Worm (Caenorhabditis elegans): ENCODE results near the gene cdh-8.

The cdh-8 gene

ce11 chrIV:300307-300706 lies 39.3 kb upstream of the cdh-8 start:
- no peak for TF ChIP-seq ham-2 (GFP tag; optimal IDR thresholded peaks at IDR 0.05)
- TF ChIP-seq sptf-1 (tag; optimal IDR thresholded peaks at IDR 0.05): no peak
- no peak for TF ChIP-seq ztf-11 (tag; optimal IDR thresholded peaks at IDR 0.05)
- TF ChIP-seq elt-1 (tag; optimal IDR thresholded peaks at IDR 0.05; ENCODE audit: borderline replicate concordance, insufficient read depth): no peak
- no peak for TF ChIP-seq zip-8 (tag; optimal IDR thresholded peaks at IDR 0.05)
- no peak for TF ChIP-seq lsy-2 (tag; optimal IDR thresholded peaks at IDR 0.05)
- TF ChIP-seq snpc-4 (tag; optimal IDR thresholded peaks at IDR 0.05): no peak
- no peak for TF ChIP-seq cnd-1 (tag; optimal IDR thresholded peaks at IDR 0.05)

- peak; percentile 3 for TF ChIP-seq elt-3 (tag; optimal IDR thresholded peaks at IDR 0.05)
- no peak for TF ChIP-seq mep-1 (tag; optimal IDR thresholded peaks at IDR 0.05)
These were observed 36.9 kb upstream of the cdh-8 start for ce11 chrIV:302743-303142.

DNA sequence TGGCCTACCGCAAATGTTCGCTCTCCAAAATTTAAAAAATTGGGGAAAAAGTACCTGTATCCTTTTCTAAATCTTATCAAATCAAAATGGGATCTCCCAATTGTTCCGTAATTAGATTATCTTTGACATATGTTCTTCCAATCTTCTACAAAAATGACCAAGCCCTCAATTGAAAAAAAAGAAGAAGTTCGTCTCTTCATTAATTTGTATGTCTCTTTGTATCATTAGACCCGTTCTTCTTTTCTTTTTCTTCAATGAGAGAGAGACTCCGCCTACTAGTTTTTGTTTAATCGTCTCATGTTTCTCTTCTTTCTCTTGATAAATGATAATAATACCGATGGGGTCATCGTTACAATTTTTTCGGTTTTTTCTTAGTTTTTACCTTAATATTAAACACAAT lies 36.3 kb upstream of the cdh-8 start:
- TF ChIP-seq elt-1 (tag; optimal IDR thresholded peaks at IDR 0.05; ENCODE audit: borderline replicate concordance, insufficient read depth) (no peak), lsy-2 (tag; optimal IDR thresholded peaks at IDR 0.05) (no peak), tbx-8 (GFP tag; optimal IDR thresholded peaks at IDR 0.05) (no peak), cnd-1 (tag; optimal IDR thresholded peaks at IDR 0.05) (no peak), blmp-1 (tag; optimal IDR thresholded peaks at IDR 0.05) (no peak), mab-5 (tag; optimal IDR thresholded peaks at IDR 0.05) (no peak), drap-1 (GFP tag; optimal IDR thresholded peaks at IDR 0.05) (no peak), mep-1 (tag; optimal IDR thresholded peaks at IDR 0.05) (no peak), snpc-4 (tag; optimal IDR thresholded peaks at IDR 0.05) (no peak), nhr-2 (tag; optimal IDR thresholded peaks at IDR 0.05) (no peak), unc-39 (tag; optimal IDR thresholded peaks at IDR 0.05) (no peak), ceh-39 (tag; optimal IDR thresholded peaks at IDR 0.05) (no peak), sem-2 (GFP tag; optimal IDR thresholded peaks at IDR 0.05) (no peak), lin-32 (GFP tag; optimal IDR thresholded peaks at IDR 0.05) (no peak), mls-2 (tag; optimal IDR thresholded peaks at IDR 0.05) (no peak)

DNA sequence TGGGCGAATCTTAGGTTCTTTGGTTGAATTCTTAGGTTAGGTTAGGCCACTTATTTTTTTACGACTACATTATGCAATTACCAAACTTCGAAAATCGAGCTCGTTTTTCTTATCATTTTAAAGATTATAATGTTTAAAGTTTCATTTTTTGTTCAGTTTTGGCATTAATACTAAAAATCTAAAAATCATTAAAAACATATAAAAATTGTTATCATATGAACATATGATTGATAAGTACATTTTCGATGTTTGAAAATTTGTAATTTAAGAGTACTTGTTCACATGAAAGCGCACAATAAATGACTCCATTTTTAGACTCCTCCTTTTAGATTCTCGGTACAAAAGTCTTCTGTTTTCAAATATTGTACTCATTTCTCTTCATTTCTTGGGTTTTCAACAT lies 34.5 kb upstream of the cdh-8 start:
- TF ChIP-seq mls-2 (tag; optimal IDR thresholded peaks at IDR 0.05) (no peak), ces-1 (GFP tag; optimal IDR thresholded peaks at IDR 0.05) (no peak), nhr-237 (tag; optimal IDR thresholded peaks at IDR 0.05) (no peak), nhr-76 (tag; optimal IDR thresholded peaks at IDR 0.05) (no peak), flh-1 (GFP tag; optimal IDR thresholded peaks at IDR 0.05) (no peak), lin-13 (tag; optimal IDR thresholded peaks at IDR 0.05) (no peak), lsy-2 (tag; optimal IDR thresholded peaks at IDR 0.05) (no peak), pha-4 (tag; optimal IDR thresholded peaks at IDR 0.05) (no peak), M03D4.4 (tag; optimal IDR thresholded peaks at IDR 0.05) (no peak), mep-1 (tag; optimal IDR thresholded peaks at IDR 0.05) (no peak), lin-32 (GFP tag; optimal IDR thresholded peaks at IDR 0.05) (no peak), hlh-1 (tag; optimal IDR thresholded peaks at IDR 0.05) (no peak), mab-5 (tag; optimal IDR thresholded peaks at IDR 0.05) (no peak), cnd-1 (tag; optimal IDR thresholded peaks at IDR 0.05) (no peak)

DNA sequence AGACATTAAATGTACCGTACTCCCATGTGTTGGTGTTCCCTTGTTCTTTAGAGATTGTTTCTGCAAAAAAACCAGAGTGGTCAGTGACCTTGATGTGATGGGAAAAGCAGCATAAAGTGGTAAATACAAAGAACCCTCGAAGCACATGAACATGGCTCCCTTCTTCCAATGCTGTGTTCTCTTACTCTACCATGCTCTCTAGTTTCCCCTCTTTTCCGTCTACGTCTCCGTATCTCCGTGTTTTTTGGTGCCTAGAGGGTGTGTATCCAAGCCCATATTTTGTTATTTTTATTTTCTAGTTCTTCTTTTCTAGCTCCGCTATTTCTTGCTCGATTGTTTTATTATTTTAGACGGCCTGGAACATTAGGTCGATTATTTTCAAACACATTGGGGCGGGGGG lies 33.0 kb upstream of the cdh-8 start:
- no peak for TF ChIP-seq mep-1 (tag; optimal IDR thresholded peaks at IDR 0.05)
- no peak for TF ChIP-seq ceh-43 (GFP tag; optimal IDR thresholded peaks at IDR 0.05)
- TF ChIP-seq flh-1 (GFP tag; optimal IDR thresholded peaks at IDR 0.05): no peak
- TF ChIP-seq snpc-4 (tag; optimal IDR thresholded peaks at IDR 0.05): no peak
- TF ChIP-seq bed-3 (GFP tag; optimal IDR thresholded peaks at IDR 0.05): no peak
- TF ChIP-seq zip-8 (tag; optimal IDR thresholded peaks at IDR 0.05): no peak
- TF ChIP-seq nhr-12 (tag; optimal IDR thresholded peaks at IDR 0.05): no peak
- no peak for TF ChIP-seq tbx-8 (GFP tag; optimal IDR thresholded peaks at IDR 0.05)
- no peak for TF ChIP-seq ztf-11 (tag; optimal IDR thresholded peaks at IDR 0.05)
- TF ChIP-seq blmp-1 (tag; optimal IDR thresholded peaks at IDR 0.05): no peak

- peak; percentile 73 for TF ChIP-seq zip-8 (tag; optimal IDR thresholded peaks at IDR 0.05)
- no peak for TF ChIP-seq tbx-8 (GFP tag; optimal IDR thresholded peaks at IDR 0.05)
These were observed 32.4 kb upstream of the cdh-8 start, which contains the start of gene swt-1 for ce11 chrIV:307205-307604. TSS of gene swt-1 (plus strand) at chrIV:307505.
